Worm (Caenorhabditis elegans): Measurements from ENCODE around the gene tald-1.

tald-1 gene

DNA sequence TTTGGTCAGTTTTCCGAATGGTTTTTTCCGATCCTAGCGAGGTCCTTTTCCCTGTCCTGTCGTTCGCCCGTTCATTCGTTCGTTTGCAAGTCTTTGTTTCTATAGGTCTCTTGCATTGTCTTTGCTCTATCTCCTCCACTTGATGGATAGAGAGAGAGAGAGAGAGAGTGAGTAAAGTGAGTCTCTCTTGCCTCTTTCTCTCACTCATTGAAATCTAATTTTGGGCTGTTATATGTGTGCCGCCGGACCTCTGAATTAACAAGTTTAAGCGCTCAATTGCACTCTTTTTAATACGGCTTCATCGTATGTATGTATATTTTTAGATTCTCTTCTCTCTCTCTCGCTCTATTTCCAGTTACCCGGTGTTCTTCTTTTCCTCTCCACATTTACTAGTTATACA lies 17.4 kb downstream of the tald-1 start:
- TF ChIP-seq mec-3 (tag; optimal IDR thresholded peaks at IDR 0.05; ENCODE audit: borderline replicate concordance) (no peak), unc-55 (GFP tag; optimal IDR thresholded peaks at IDR 0.05) (no peak), ahr-1 (tag; optimal IDR thresholded peaks at IDR 0.05) (no peak), nfya-1 (tag; optimal IDR thresholded peaks at IDR 0.05) (no peak), ztf-16 (tag; optimal IDR thresholded peaks at IDR 0.05) (no peak), zip-5 (tag; optimal IDR thresholded peaks at IDR 0.05) (no peak), dmd-4 (tag; optimal IDR thresholded peaks at IDR 0.05; ENCODE audit: borderline replicate concordance) (no peak), ceh-14 (tag; optimal IDR thresholded peaks at IDR 0.05) (peak; percentile 19), elt-2 (tag; optimal IDR thresholded peaks at IDR 0.05) (no peak), nhr-232 (tag; optimal IDR thresholded peaks at IDR 0.05) (no peak), elt-4 (tag; optimal IDR thresholded peaks at IDR 0.05) (no peak), eyg-1 (tag; optimal IDR thresholded peaks at IDR 0.05) (no peak), hlh-6 (tag; optimal IDR thresholded peaks at IDR 0.05) (peak; percentile 48), unc-42 (tag; optimal IDR thresholded peaks at IDR 0.05) (peak; percentile 98), ceh-31 (tag; optimal IDR thresholded peaks at IDR 0.05) (peak; percentile 62), syd-9 (tag; optimal IDR thresholded peaks at IDR 0.05) (no peak), C38D4.7 (GFP tag; optimal IDR thresholded peaks at IDR 0.05) (no peak), fax-1 (tag; optimal IDR thresholded peaks at IDR 0.05) (no peak), ceh-30 (tag; optimal IDR thresholded peaks at IDR 0.05) (no peak), lin-11 (tag; optimal IDR thresholded peaks at IDR 0.05) (no peak)

- peak; percentile 1 for TF ChIP-seq ref-2 (tag; optimal IDR thresholded peaks at IDR 0.05)
- no peak for TF ChIP-seq ttx-3 (tag; optimal IDR thresholded peaks at IDR 0.05)
These were observed 18.7 kb downstream of the tald-1 start, which contains the start of gene Y24D9A.7 for ce11 chrIV:4405126-4405525. TSS of gene Y24D9A.7 (minus strand) at chrIV:4405171.

- TF ChIP-seq K09A11.1 (tag; optimal IDR thresholded peaks at IDR 0.05; ENCODE audit: insufficient read depth) (peak; percentile 6), ceh-14 (tag; optimal IDR thresholded peaks at IDR 0.05) (peak; percentile 45), unc-42 (tag; optimal IDR thresholded peaks at IDR 0.05) (peak; percentile 90), ceh-45 (GFP tag; IDR thresholded peaks at IDR 0.05) (no peak), ceh-31 (tag; optimal IDR thresholded peaks at IDR 0.05) (peak; percentile 69), dve-1 (tag; optimal IDR thresholded peaks at IDR 0.05) (no peak), fkh-6 (tag; optimal IDR thresholded peaks at IDR 0.05) (peak; percentile 30), rnt-1 (tag; optimal IDR thresholded peaks at IDR 0.05) (no peak), ceh-18 (tag; optimal IDR thresholded peaks at IDR 0.05) (peak; percentile 62), nfya-1 (tag; optimal IDR thresholded peaks at IDR 0.05) (peak; percentile 33), ceh-19 (GFP tag; optimal IDR thresholded peaks at IDR 0.05) (no peak), ceh-34 (tag; optimal IDR thresholded peaks at IDR 0.05) (peak; percentile 59), tbx-2 (tag; optimal IDR thresholded peaks at IDR 0.05) (peak; percentile 68), unc-3 (GFP tag; conservative IDR thresholded peaks at IDR 0.05) (no peak), unc-3 (tag; optimal IDR thresholded peaks at IDR 0.05) (no peak), gmeb-2 (tag; optimal IDR thresholded peaks at IDR 0.05) (no peak), ceh-2 (tag; optimal IDR thresholded peaks at IDR 0.05) (peak; percentile 44), ref-2 (tag; optimal IDR thresholded peaks at IDR 0.05) (peak; percentile 62)
These were observed 19.6 kb downstream of the tald-1 start for ce11 chrIV:4406054-4406539.

- TF ChIP-seq K09A11.1 (tag; optimal IDR thresholded peaks at IDR 0.05; ENCODE audit: insufficient read depth) (peak; percentile 4), ceh-48 (tag; optimal IDR thresholded peaks at IDR 0.05) (no peak), syd-9 (tag; optimal IDR thresholded peaks at IDR 0.05) (no peak), zip-5 (tag; optimal IDR thresholded peaks at IDR 0.05) (no peak), ahr-1 (tag; optimal IDR thresholded peaks at IDR 0.05) (no peak), dve-1 (tag; optimal IDR thresholded peaks at IDR 0.05) (peak; percentile 7), sox-2 (GFP tag; IDR thresholded peaks at IDR 0.05) (no peak), ref-2 (tag; optimal IDR thresholded peaks at IDR 0.05) (peak; percentile 22), C38D4.7 (GFP tag; optimal IDR thresholded peaks at IDR 0.05) (peak; percentile 5), ceh-34 (tag; optimal IDR thresholded peaks at IDR 0.05) (peak; percentile 13), pros-1 (tag; optimal IDR thresholded peaks at IDR 0.05) (peak; percentile 1), nfya-1 (tag; optimal IDR thresholded peaks at IDR 0.05) (peak; percentile 65), pat-9 (tag; optimal IDR thresholded peaks at IDR 0.05) (no peak), ceh-18 (tag; optimal IDR thresholded peaks at IDR 0.05) (peak; percentile 65), rnt-1 (tag; optimal IDR thresholded peaks at IDR 0.05) (no peak), ceh-31 (tag; optimal IDR thresholded peaks at IDR 0.05) (no peak), elt-2 (tag; optimal IDR thresholded peaks at IDR 0.05) (peak; percentile 32), ceh-30 (tag; optimal IDR thresholded peaks at IDR 0.05) (no peak)
These were observed 20.6 kb downstream of the tald-1 start for ce11 chrIV:4407055-4407461.

Data from whole organism, late embryonic.